Worm (Caenorhabditis elegans): ENCODE measurements around the gene fat-4.

Gene fat-4

DNA sequence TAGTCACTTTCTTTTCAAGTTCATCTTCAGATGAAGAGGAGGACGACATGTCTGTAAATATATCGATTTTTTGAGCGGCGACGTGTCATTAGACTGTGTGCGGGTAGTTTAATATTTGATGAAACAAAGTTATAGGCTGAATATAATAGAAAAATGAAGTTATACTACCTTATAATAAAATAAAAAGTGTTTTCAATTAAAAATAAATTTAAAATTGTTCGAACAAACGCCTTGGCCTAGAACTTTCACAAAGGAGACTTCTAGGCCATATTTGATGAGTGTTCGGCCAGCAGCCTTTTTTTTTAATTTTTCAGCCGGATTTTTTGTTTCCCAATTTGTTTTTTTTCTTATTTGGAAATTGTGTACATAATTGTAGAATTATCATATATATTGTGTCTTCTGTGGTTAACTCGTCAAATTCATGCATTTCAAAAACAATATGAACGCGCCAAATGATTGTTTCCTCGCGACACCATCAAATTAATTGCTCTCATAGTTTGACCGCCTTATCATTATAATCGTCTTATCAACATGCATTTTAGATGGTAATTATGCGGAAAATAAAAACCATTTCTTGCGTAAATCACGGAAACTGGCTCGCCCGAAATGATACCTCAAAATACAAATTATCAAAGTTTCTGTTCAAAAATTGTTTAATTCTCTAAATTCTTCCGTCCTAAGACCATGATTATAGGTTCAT is 1.8 kb upstream of the fat-4 start, which contains the start of gene T13F2.2 (continued):
- TF ChIP-seq nhr-237 (tag; optimal IDR thresholded peaks at IDR 0.05) (no peak), fkh-8 (tag; optimal IDR thresholded peaks at IDR 0.05) (no peak), pag-3 (tag; optimal IDR thresholded peaks at IDR 0.05; ENCODE audit: borderline replicate concordance, insufficient read depth) (no peak), nhr-71 (tag; optimal IDR thresholded peaks at IDR 0.05) (peak; percentile 24), mab-9 (GFP tag; IDR thresholded peaks at IDR 0.05) (no peak), nhr-77 (tag; optimal IDR thresholded peaks at IDR 0.05) (no peak), efl-1 (optimal IDR thresholded peaks at IDR 0.05) (peak in 1 of 2 experiments; percentile 18), efl-1 (GFP tag; optimal IDR thresholded peaks at IDR 0.05 in 1 of 2) (peak in 1 of 2 experiments; percentile 53), unc-30 (tag; optimal IDR thresholded peaks at IDR 0.05) (no peak), zip-4 (GFP tag; optimal IDR thresholded peaks at IDR 0.05) (no peak), unc-98 (GFP tag; IDR thresholded peaks at IDR 0.05) (no peak), tlp-1 (tag; optimal IDR thresholded peaks at IDR 0.05) (peak; percentile 44), irx-1 (tag; optimal IDR thresholded peaks at IDR 0.05) (peak; percentile 32), unc-86 (tag; optimal IDR thresholded peaks at IDR 0.05) (no peak), lin-15B (tag; optimal IDR thresholded peaks at IDR 0.05) (no peak), tbx-2 (tag; optimal IDR thresholded peaks at IDR 0.05) (peak; percentile 16), ces-1 (GFP tag; optimal IDR thresholded peaks at IDR 0.05) (no peak), mdl-1 (tag; optimal IDR thresholded peaks at IDR 0.05) (no peak), C34B4.2 (tag; optimal IDR thresholded peaks at IDR 0.05) (no peak), nhr-11 (tag; optimal IDR thresholded peaks at IDR 0.05) (no peak), unc-130 (tag; optimal IDR thresholded peaks at IDR 0.05) (no peak), ceh-90 (tag; optimal IDR thresholded peaks at IDR 0.05) (peak; percentile 79), sup-37 (GFP tag; optimal IDR thresholded peaks at IDR 0.05) (no peak), sox-4 (tag; optimal IDR thresholded peaks at IDR 0.05) (no peak), fkh-4 (tag; optimal IDR thresholded peaks at IDR 0.05; ENCODE audit: borderline replicate concordance) (peak; percentile 34), hlh-4 (tag; optimal IDR thresholded peaks at IDR 0.05) (no peak), ztf-11 (tag; optimal IDR thresholded peaks at IDR 0.05) (peak in 1 of 2 experiments; percentile 22), dpl-1 (GFP tag; optimal IDR thresholded peaks at IDR 0.05) (peak in 2 of 3 experiments; percentile 21 to 45), dsc-1 (tag; optimal IDR thresholded peaks at IDR 0.05) (peak; percentile 25), elt-2 (tag; optimal IDR thresholded peaks at IDR 0.05) (peak; percentile 63)

- TF ChIP-seq jun-1 (tag; optimal IDR thresholded peaks at IDR 0.05) (no peak), snu-23 (GFP tag; optimal IDR thresholded peaks at IDR 0.05) (no peak), unc-130 (tag; optimal IDR thresholded peaks at IDR 0.05) (no peak), vab-15 (tag; optimal IDR thresholded peaks at IDR 0.05) (no peak), ceh-88 (GFP tag; IDR thresholded peaks at IDR 0.05) (no peak), ceh-8 (GFP tag; optimal IDR thresholded peaks at IDR 0.05) (peak; percentile 46), hpl-2 (GFP tag; optimal IDR thresholded peaks at IDR 0.05) (no peak), ets-5 (GFP tag; IDR thresholded peaks at IDR 0.05) (no peak), sup-37 (GFP tag; optimal IDR thresholded peaks at IDR 0.05) (no peak), mef-2 (tag; optimal IDR thresholded peaks at IDR 0.05) (no peak), ces-1 (GFP tag; optimal IDR thresholded peaks at IDR 0.05) (peak; percentile 72), nhr-85 (tag) (no peak), hlh-17 (GFP tag; optimal IDR thresholded peaks at IDR 0.05; ENCODE audit: borderline replicate concordance) (no peak), pag-3 (tag; optimal IDR thresholded peaks at IDR 0.05; ENCODE audit: borderline replicate concordance, insufficient read depth) (no peak), fkh-8 (tag; optimal IDR thresholded peaks at IDR 0.05) (peak; percentile 3), pax-3 (tag; optimal IDR thresholded peaks at IDR 0.05) (no peak), nhr-20 (tag; optimal IDR thresholded peaks at IDR 0.05) (no peak), nhr-237 (tag; optimal IDR thresholded peaks at IDR 0.05) (no peak), sox-4 (tag; optimal IDR thresholded peaks at IDR 0.05) (no peak), Y116A8C.19 (tag; optimal IDR thresholded peaks at IDR 0.05; ENCODE audit: borderline replicate concordance) (no peak), swsn-7 (tag; optimal IDR thresholded peaks at IDR 0.05) (no peak), zip-4 (GFP tag; optimal IDR thresholded peaks at IDR 0.05) (no peak), unc-98 (GFP tag; IDR thresholded peaks at IDR 0.05) (no peak), ztf-4 (tag; optimal IDR thresholded peaks at IDR 0.05) (no peak), lin-14 (GFP tag; optimal IDR thresholded peaks at IDR 0.05) (peak; percentile 71), elt-2 (tag; optimal IDR thresholded peaks at IDR 0.05) (no peak), nhr-77 (tag; optimal IDR thresholded peaks at IDR 0.05) (no peak), nhr-76 (tag; optimal IDR thresholded peaks at IDR 0.05) (no peak), lin-13 (GFP tag; optimal IDR thresholded peaks at IDR 0.05) (no peak), nhr-47 (tag; optimal IDR thresholded peaks at IDR 0.05) (peak; percentile 8), dsc-1 (tag; optimal IDR thresholded peaks at IDR 0.05) (peak; percentile 54), efl-1 (optimal IDR thresholded peaks at IDR 0.05) (no peak), efl-1 (GFP tag; optimal IDR thresholded peaks at IDR 0.05 in 1 of 2) (no peak)
Measured at ce11 chrIV:9798307-9798706, 922 bp upstream of the fat-4 start.

Data from whole organism, L1 larva.